Fruit fly (Drosophila melanogaster) whole organism, embryonic: ENCODE data around the gene Vdup1.

Experiments
- ATbp ChIP-seq: fragments of 200-800 bp; sonication (Bioruptor generic); optimal IDR thresholded peaks from 2 replicates; lab custom pipeline; 2017; ENCODE audit warnings: missing biosample characterization, mild to moderate bottlenecking, missing genetic modification characterization, missing genetic modification reagents
- CG10267 ChIP-seq: fragments of 200-800 bp; sonication (Bioruptor generic); optimal IDR thresholded peaks from 2 replicates; lab custom pipeline; 2018; ENCODE audit warnings: missing biosample characterization, mild to moderate bottlenecking, missing genetic modification characterization, moderate library complexity
- CG10462 ChIP-seq: fragments of 200-800 bp; sonication (Bioruptor generic); optimal IDR thresholded peaks from 2 replicates; lab custom pipeline; 2016; ENCODE audit warnings: missing biosample characterization, missing genetic modification characterization
- CG10543 ChIP-seq: fragments of 200-800 bp; sonication (Bioruptor generic); optimal IDR thresholded peaks from 3 replicates; lab custom pipeline; 2017; ENCODE audit warnings: missing biosample characterization, mild to moderate bottlenecking, missing genetic modification characterization, moderate library complexity
- CG10959 ChIP-seq: fragments of 200-800 bp; sonication (Bioruptor generic); IDR thresholded peaks from 2 replicates; pipeline ENCODE4 v1.3.6; 2022; ENCODE audit warnings: missing biosample characterization, missing genetic modification characterization
- CG11247 ChIP-seq: fragments of 200-800 bp; sonication (Bioruptor generic); IDR thresholded peaks from 2 replicates; pipeline ENCODE4 v1.3.6; 2022; ENCODE audit warnings: missing biosample characterization, missing genetic modification characterization
- CG12744 ChIP-seq: fragments of 200-800 bp; sonication (Bioruptor generic); optimal IDR thresholded peaks from 2 replicates; lab custom pipeline; 2016; ENCODE audit warnings: missing biosample characterization, missing genetic modification characterization
- CG15269 ChIP-seq: fragments of 200-800 bp; sonication (Bioruptor generic); optimal IDR thresholded peaks from 2 replicates; lab custom pipeline; 2018; ENCODE audit warnings: missing biosample characterization, mild to moderate bottlenecking, missing genetic modification characterization, moderate library complexity
- CG1603 ChIP-seq: fragments of 200-800 bp; sonication (Bioruptor generic); optimal IDR thresholded peaks from 2 replicates; lab custom pipeline; 2019; ENCODE audit warnings: missing biosample characterization, mild to moderate bottlenecking, missing genetic modification characterization, moderate library complexity
- CG2678 ChIP-seq: fragments of 200-800 bp; sonication (Bioruptor generic); optimal IDR thresholded peaks from 3 replicates; lab custom pipeline; 2019; ENCODE audit warnings: missing biosample characterization, mild to moderate bottlenecking, missing genetic modification characterization, moderate library complexity
- CG3065 ChIP-seq: fragments of 200-800 bp; sonication (Bioruptor generic); optimal IDR thresholded peaks from 2 replicates; lab custom pipeline; 2016; ENCODE audit warnings: missing biosample characterization, missing genetic modification characterization
- CG3407 ChIP-seq: fragments of 200-800 bp; sonication (Bioruptor generic); optimal IDR thresholded peaks from 2 replicates; lab custom pipeline; 2018; ENCODE audit warnings: missing biosample characterization, mild to moderate bottlenecking, missing genetic modification characterization
- CG4404 ChIP-seq: fragments of 200-800 bp; sonication (Bioruptor generic); IDR thresholded peaks from 2 replicates; pipeline ENCODE4 v1.3.6; 2022; ENCODE audit warnings: missing biosample characterization, missing genetic modification characterization
- CG7987 ChIP-seq: fragments of 200-800 bp; sonication (Bioruptor generic); optimal IDR thresholded peaks from 2 replicates; lab custom pipeline; 2018; ENCODE audit warnings: missing biosample characterization, mild to moderate bottlenecking, missing genetic modification characterization, moderate library complexity
- CG8089 ChIP-seq: fragments of 200-800 bp; sonication (Bioruptor generic); optimal IDR thresholded peaks from 3 replicates; lab custom pipeline; 2016; ENCODE audit warnings: missing biosample characterization, missing genetic modification characterization
- CG9437 ChIP-seq: fragments of 200-800 bp; sonication (Bioruptor generic); optimal IDR thresholded peaks from 2 replicates; lab custom pipeline; 2018; ENCODE audit warnings: missing biosample characterization, mild to moderate bottlenecking, missing genetic modification characterization
- CG9797 ChIP-seq: fragments of 200-800 bp; sonication (Bioruptor generic); optimal IDR thresholded peaks from 3 replicates; lab custom pipeline; 2018; ENCODE audit warnings: missing biosample characterization, mild to moderate bottlenecking, missing genetic modification characterization
- CG9817 ChIP-seq: fragments of 200-800 bp; sonication (Bioruptor generic); optimal IDR thresholded peaks from 2 replicates; lab custom pipeline; 2018; ENCODE audit warnings: missing biosample characterization, mild to moderate bottlenecking, missing genetic modification characterization, moderate library complexity
- CG9932 ChIP-seq: fragments of 200-800 bp; sonication (Bioruptor generic); IDR thresholded peaks from 2 replicates; pipeline ENCODE4 v1.3.6; 2022; ENCODE audit warnings: missing biosample characterization, missing genetic modification characterization
- CrebB ChIP-seq: fragments of 200-800 bp; sonication (Bioruptor generic); optimal IDR thresholded peaks from 3 replicates; lab custom pipeline; 2018; ENCODE audit warnings: missing biosample characterization, mild to moderate bottlenecking, missing genetic modification characterization
- D19B ChIP-seq: fragments of 200-800 bp; sonication (Bioruptor generic); optimal IDR thresholded peaks from 2 replicates; lab custom pipeline; 2017; ENCODE audit warnings: missing biosample characterization, mild to moderate bottlenecking, missing genetic modification characterization
- Dref ChIP-seq: fragments of 200-800 bp; sonication (Bioruptor generic); IDR thresholded peaks from 2 replicates; pipeline ENCODE4 v1.3.6; 2022; ENCODE audit warnings: missing biosample characterization, missing genetic modification characterization
- Ets97D ChIP-seq: fragments of 200-800 bp; sonication (Bioruptor generic); optimal IDR thresholded peaks from 3 replicates; lab custom pipeline; 2016; ENCODE audit warnings: missing biosample characterization, missing genetic modification characterization
- HmgZ ChIP-seq: fragments of 200-800 bp; sonication (Bioruptor generic); optimal IDR thresholded peaks from 2 replicates; lab custom pipeline; 2018; ENCODE audit warnings: missing biosample characterization, mild to moderate bottlenecking, missing genetic modification characterization
- Hmr ChIP-seq: fragments of 200-800 bp; sonication (Bioruptor generic); optimal IDR thresholded peaks from 3 replicates; lab custom pipeline; 2017; ENCODE audit warnings: mild to moderate bottlenecking, missing biosample characterization, missing genetic modification reagents, missing genetic modification characterization
- MESR4 ChIP-seq: fragments of 200-800 bp; sonication (Bioruptor generic); optimal IDR thresholded peaks from 2 replicates; lab custom pipeline; 2018; ENCODE audit warnings: missing biosample characterization, mild to moderate bottlenecking, missing genetic modification characterization, moderate library complexity
- Max ChIP-seq: fragments of 200-800 bp; sonication (Bioruptor generic); optimal IDR thresholded peaks from 2 replicates; lab custom pipeline; 2016; ENCODE audit warnings: missing biosample characterization, mild to moderate bottlenecking, missing genetic modification characterization
- Meics ChIP-seq: fragments of 200-800 bp; sonication (Bioruptor generic); optimal IDR thresholded peaks from 2 replicates; lab custom pipeline; 2017; ENCODE audit warnings: missing biosample characterization, mild to moderate bottlenecking, missing genetic modification characterization
- Trl ChIP-seq, 3 experiments: fragments of >200 bp in 2 of 3; fragments of 200-800 bp in 1 of 3; sonication (Bioruptor generic) in 1 of 3; optimal IDR thresholded peaks; 2 replicates in 1 of 3; 3 replicates in 2 of 3; lab custom pipeline; 2016 to 2017; ENCODE audit warnings: missing biosample characterization in 1 of 3, missing genetic modification characterization in 1 of 3
- ato ChIP-seq: fragments of 200-800 bp; sonication (Bioruptor generic); IDR thresholded peaks from 2 replicates; pipeline ENCODE4 v1.3.6; 2022; ENCODE audit warnings: missing biosample characterization, missing genetic modification characterization; ENCODE audit not compliant: partially characterized antibody
- bigmax ChIP-seq: fragments of 200-800 bp; sonication (Bioruptor generic); optimal IDR thresholded peaks from 2 replicates; lab custom pipeline; 2018; ENCODE audit warnings: missing biosample characterization, mild to moderate bottlenecking, missing genetic modification characterization
- bowl ChIP-seq: fragments of 200-800 bp; sonication (Bioruptor generic); IDR thresholded peaks from 2 replicates; pipeline ENCODE4 v1.3.6; 2022; ENCODE audit warnings: missing biosample characterization, missing genetic modification characterization
- bsh ChIP-seq, 2 experiments: fragments of 200-800 bp; sonication (Bioruptor generic); optimal IDR thresholded peaks; 2 replicates each; lab custom pipeline; 2017 to 2018; ENCODE audit warnings: mild to moderate bottlenecking in 2 of 2, missing biosample characterization in 2 of 2, missing genetic modification characterization in 2 of 2, moderate library complexity in 1 of 2
- cas ChIP-seq: fragments of 200-800 bp; sonication (Bioruptor generic); IDR thresholded peaks from 2 replicates; pipeline ENCODE4 v1.3.6; 2022; ENCODE audit warnings: missing biosample characterization, missing genetic modification characterization
- dati ChIP-seq: fragments of 200-800 bp; sonication (Bioruptor generic); IDR thresholded peaks from 2 replicates; pipeline ENCODE4 v1.3.6; 2022; ENCODE audit warnings: missing biosample characterization, missing genetic modification characterization
- dimm ChIP-seq: fragments of 200-800 bp; sonication (Bioruptor generic); IDR thresholded peaks from 2 replicates; pipeline ENCODE4 v1.3.6; 2022; ENCODE audit warnings: missing biosample characterization, missing genetic modification characterization
- en ChIP-seq: fragments of 200-800 bp; sonication (Bioruptor generic); optimal IDR thresholded peaks from 2 replicates; lab custom pipeline; 2016; ENCODE audit warnings: missing biosample characterization, missing genetic modification characterization
- ewg ChIP-seq: fragments of 200-800 bp; sonication (Bioruptor generic); optimal IDR thresholded peaks from 3 replicates; lab custom pipeline; 2017; ENCODE audit warnings: mild to moderate bottlenecking, missing biosample characterization, missing genetic modification reagents, missing genetic modification characterization
- fd64A ChIP-seq: fragments of 200-800 bp; sonication (Bioruptor generic); optimal IDR thresholded peaks from 3 replicates; lab custom pipeline; 2018; ENCODE audit warnings: missing biosample characterization, mild to moderate bottlenecking, missing genetic modification characterization
- kah ChIP-seq: fragments of 200-800 bp; sonication (Bioruptor generic); optimal IDR thresholded peaks from 2 replicates; lab custom pipeline; 2018; ENCODE audit warnings: missing biosample characterization, mild to moderate bottlenecking, missing genetic modification characterization
- kni ChIP-seq: fragments of 200-800 bp; sonication (Bioruptor generic); optimal IDR thresholded peaks from 3 replicates; lab custom pipeline; 2017; ENCODE audit warnings: mild to moderate bottlenecking, missing biosample characterization, missing genetic modification reagents, missing genetic modification characterization
- nom ChIP-seq: fragments of 200-800 bp; sonication (Bioruptor generic); optimal IDR thresholded peaks from 2 replicates; lab custom pipeline; 2017; ENCODE audit warnings: missing biosample characterization, missing genetic modification characterization, mild to moderate bottlenecking, moderate library complexity, missing genetic modification reagents
- pnt ChIP-seq: fragments of 200-800 bp; sonication (Bioruptor generic); optimal IDR thresholded peaks from 3 replicates; lab custom pipeline; 2016; ENCODE audit warnings: missing biosample characterization, missing genetic modification characterization
- row ChIP-seq: fragments of 200-800 bp; sonication (Bioruptor generic); IDR thresholded peaks from 3 replicates; pipeline ENCODE4 v1.3.6; 2022; ENCODE audit warnings: missing biosample characterization, missing genetic modification characterization
- salm ChIP-seq: fragments of 200-800 bp; sonication (Bioruptor generic); optimal IDR thresholded peaks from 2 replicates; lab custom pipeline; 2018; ENCODE audit warnings: missing biosample characterization, mild to moderate bottlenecking, missing genetic modification characterization
- sim ChIP-seq: fragments of 200-800 bp; sonication (Bioruptor generic); IDR thresholded peaks from 2 replicates; pipeline ENCODE4 v1.3.6; 2022; ENCODE audit warnings: missing biosample characterization, missing genetic modification characterization
- sima ChIP-seq: fragments of 200-800 bp; sonication (Bioruptor generic); optimal IDR thresholded peaks from 2 replicates; lab custom pipeline; 2016; ENCODE audit warnings: missing biosample characterization, missing genetic modification characterization
- wor ChIP-seq: fragments of 200-800 bp; sonication (Bioruptor generic); IDR thresholded peaks from 2 replicates; pipeline ENCODE4 v1.3.6; 2022; ENCODE audit warnings: missing biosample characterization, missing genetic modification characterization
- zfh1 ChIP-seq: fragments of 200-800 bp; sonication (Bioruptor generic); IDR thresholded peaks from 3 replicates; pipeline ENCODE4 v1.3.6; 2022; ENCODE audit warnings: missing biosample characterization, missing genetic modification characterization

Gene Vdup1

DNA sequence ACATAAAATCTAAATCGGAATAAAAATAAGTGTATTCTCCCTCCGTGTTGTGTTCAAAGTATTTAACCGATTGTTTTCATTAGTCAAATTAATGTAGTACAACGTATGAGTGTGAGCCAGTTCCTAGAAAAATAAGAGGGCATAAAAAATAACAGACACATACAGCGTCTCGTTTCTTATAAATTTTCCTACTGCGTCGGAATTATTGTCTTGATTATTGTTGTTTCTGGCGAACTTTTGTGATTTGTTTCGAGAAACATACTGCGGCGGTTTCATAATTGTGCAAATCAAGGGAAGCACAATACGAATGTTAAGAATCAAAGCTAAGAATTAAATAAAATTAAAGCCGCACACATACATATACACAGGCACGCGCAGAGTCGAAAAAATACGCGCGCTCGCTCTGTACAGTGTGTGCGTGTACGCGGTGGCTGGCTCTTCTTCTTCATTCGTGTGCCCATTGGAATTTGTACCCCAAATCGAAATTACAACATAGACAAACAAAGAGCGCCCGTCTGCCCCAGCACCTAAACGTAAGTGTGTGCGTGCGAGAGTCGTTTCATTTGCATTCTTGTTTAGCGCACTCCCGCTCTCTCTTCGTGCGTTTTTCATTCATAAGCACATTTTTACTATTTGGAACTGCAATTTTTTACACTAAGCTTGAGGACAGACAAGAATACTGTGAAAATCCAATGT, 46.6 kb downstream of the Vdup1 start (continued):
- TF ChIP-seq Hmr = peak; percentile 7
- peak; percentile 61 for TF ChIP-seq CG7987 (GFP tag; lab: Kevin White, UChicago)
- TF ChIP-seq en (GFP tag; lab: Kevin White, UChicago) = no peak
- no peak for TF ChIP-seq ATbp
- no peak for TF ChIP-seq row (GFP tag; lab: Robert Waterston, UW)
- no peak for TF ChIP-seq salm (tag; lab: Kevin White, UChicago)
- TF ChIP-seq HmgZ (tag; lab: Kevin White, UChicago) = peak; percentile 6
- TF ChIP-seq kni (GFP tag; lab: Kevin White, UChicago) = no peak
- TF ChIP-seq Max = no peak
- TF ChIP-seq CG9932 = 0 out of 2 replicates have a peak, but pooled peaks have one; percentile 14
- peak; percentile 88 for TF ChIP-seq nom
- no peak for TF ChIP-seq cas
- no peak for TF ChIP-seq CG9817 (tag; lab: Kevin White, UChicago)
- no peak for TF ChIP-seq CG9437 (GFP tag; lab: Kevin White, UChicago)
- TF ChIP-seq CG10959 (GFP tag; lab: Robert Waterston, UW) = no peak
- TF ChIP-seq Dref (GFP tag; lab: Robert Waterston, UW) = no peak
- no peak for TF ChIP-seq CG15269 (tag; lab: Kevin White, UChicago)
- no peak for TF ChIP-seq CG1603
- TF ChIP-seq ato = no peak
- TF ChIP-seq pnt (GFP tag; lab: Kevin White, UChicago) = no peak
- TF ChIP-seq bigmax (GFP tag; lab: Kevin White, UChicago) = no peak
- TF ChIP-seq dimm (GFP tag; lab: Robert Waterston, UW) = no peak
- TF ChIP-seq CG10462 (GFP tag; lab: Kevin White, UChicago) = no peak
- TF ChIP-seq CG10267 (tag; lab: Kevin White, UChicago) = no peak
- peak; percentile 51 for TF ChIP-seq kah (GFP tag; lab: Kevin White, UChicago)
- peak; percentile 14 for TF ChIP-seq CG2678 (tag; lab: Kevin White, UChicago)
- TF ChIP-seq ewg (GFP tag; lab: Kevin White, UChicago) = peak; percentile 8
- TF ChIP-seq Meics (GFP tag; lab: Kevin White, UChicago) = peak; percentile 5
- no peak for TF ChIP-seq CG3065 (GFP tag; lab: Kevin White, UChicago)
- no peak for TF ChIP-seq CG8089 (GFP tag; lab: Kevin White, UChicago)
- TF ChIP-seq D19B (GFP tag; lab: Kevin White, UChicago) = no peak
- TF ChIP-seq dati (GFP tag; lab: Robert Waterston, UW) = no peak
- no peak for TF ChIP-seq CrebB (tag; lab: Kevin White, UChicago)
- TF ChIP-seq CG9797 (GFP tag; lab: Kevin White, UChicago) = no peak
- no peak for TF ChIP-seq bowl
- no peak for TF ChIP-seq CG11247
- peak; percentile 71 for TF ChIP-seq CG10543 (GFP tag; lab: Kevin White, UChicago)
- TF ChIP-seq bsh (GFP tag; optimal IDR thresholded peaks at IDR 0.05; lab: Kevin White, UChicago) = peak in 1 of 2 experiments; percentile 39
- TF ChIP-seq zfh1 = 0 out of 3 replicates have a peak, but pooled peaks have one; percentile 13
- no peak for TF ChIP-seq CG12744 (GFP tag; lab: Kevin White, UChicago)
- TF ChIP-seq sim (GFP tag; lab: Robert Waterston, UW) = peak; percentile 41; the same call in 1 of the 2 replicates
- TF ChIP-seq CG3407 (GFP tag; lab: Kevin White, UChicago) = no peak
- TF ChIP-seq Ets97D = no peak
- no peak for TF ChIP-seq CG4404
- TF ChIP-seq fd64A = peak; percentile 8
- TF ChIP-seq MESR4 = no peak
- TF ChIP-seq sima (GFP tag; lab: Kevin White, UChicago) = no peak
- no peak for TF ChIP-seq wor
- TF ChIP-seq Trl (optimal IDR thresholded peaks at IDR 0.05; lab: Kevin White, UChicago) = peak; percentile 60 to 68
- TF ChIP-seq Trl (GFP tag; optimal IDR thresholded peaks at IDR 0.05; lab: Kevin White, UChicago) = no peak
